Fruit fly (Drosophila melanogaster): ENCODE measurements around the gene CG10283.

CG10283 gene

dm6 chr2L:18493122-18493521, 8.8 kb upstream of the CG10283 start (continued):
- TF ChIP-seq net (GFP tag; optimal IDR thresholded peaks at IDR 0.05) (peak; percentile 2), dsx (GFP tag; optimal IDR thresholded peaks at IDR 0.05; ENCODE audit: poor library complexity, severe bottlenecking) (no peak), CG6163 (GFP tag; IDR thresholded peaks at IDR 0.05) (0 out of 3 replicates have a peak, but pooled peaks have one; percentile 23), Sox102F (GFP tag; optimal IDR thresholded peaks at IDR 0.05) (no peak), Hr39 (GFP tag; optimal IDR thresholded peaks at IDR 0.05) (no peak), CG6808 (GFP tag; optimal IDR thresholded peaks at IDR 0.05) (no peak), Ets96B (tag; optimal IDR thresholded peaks at IDR 0.05) (no peak), esn (GFP tag; optimal IDR thresholded peaks at IDR 0.05) (no peak), Ets21C (GFP tag; optimal IDR thresholded peaks at IDR 0.05) (no peak), vri (GFP tag; optimal IDR thresholded peaks at IDR 0.05) (no peak), CG8319 (GFP tag; optimal IDR thresholded peaks at IDR 0.05) (no peak), Gug (GFP tag; IDR thresholded peaks at IDR 0.05) (no peak), CG32006 (GFP tag; optimal IDR thresholded peaks at IDR 0.05) (peak; percentile 75), CG8632 (GFP tag; optimal IDR thresholded peaks at IDR 0.05) (no peak), CG9139 (GFP tag; optimal IDR thresholded peaks at IDR 0.05) (no peak), ss (GFP tag; optimal IDR thresholded peaks at IDR 0.05) (peak; percentile 12 to 48), Eip75B (GFP tag; optimal IDR thresholded peaks at IDR 0.05) (no peak), CG1621 (tag; optimal IDR thresholded peaks at IDR 0.05) (no peak), CG6792 (GFP tag; optimal IDR thresholded peaks at IDR 0.05) (no peak), achi (GFP tag; optimal IDR thresholded peaks at IDR 0.05) (peak; percentile 58), CG34406 (GFP tag; optimal IDR thresholded peaks at IDR 0.05) (peak; percentile 19), Hr38 (GFP tag; optimal IDR thresholded peaks at IDR 0.05) (no peak), salr (GFP tag; optimal IDR thresholded peaks at IDR 0.05) (peak in 1 of 2 experiments; percentile 5), cyc (GFP tag; optimal IDR thresholded peaks at IDR 0.05) (no peak), Hr4 (GFP tag; optimal IDR thresholded peaks at IDR 0.05) (peak; percentile 55), CG3032 (tag; optimal IDR thresholded peaks at IDR 0.05) (peak; percentile 15), fd85E (GFP tag; optimal IDR thresholded peaks at IDR 0.05) (no peak), OdsH (GFP tag; optimal IDR thresholded peaks at IDR 0.05) (no peak), Eip78C (GFP tag) (peak; percentile 88), CG6854 (GFP tag; optimal IDR thresholded peaks at IDR 0.05) (no peak), CG10669 (GFP tag; optimal IDR thresholded peaks at IDR 0.05) (no peak), eg (GFP tag; IDR thresholded peaks at IDR 0.05) (peak; percentile 54; the same call in 2 of the 3 replicates), CG16779 (tag; optimal IDR thresholded peaks at IDR 0.05) (no peak)

dm6 chr2L:18486828-18487227, 2.5 kb upstream of the CG10283 start:
- no peak for TF ChIP-seq CG6276 (GFP tag; optimal IDR thresholded peaks at IDR 0.05)
- TF ChIP-seq CG11902 (GFP tag; optimal IDR thresholded peaks at IDR 0.05), result no peak
- TF ChIP-seq eg (GFP tag; IDR thresholded peaks at IDR 0.05), result no peak
- no peak for TF ChIP-seq CG32006 (GFP tag; optimal IDR thresholded peaks at IDR 0.05)
- TF ChIP-seq CG6808 (GFP tag; optimal IDR thresholded peaks at IDR 0.05), result no peak
- TF ChIP-seq Eip75B (GFP tag; optimal IDR thresholded peaks at IDR 0.05), result no peak
- no peak for TF ChIP-seq CG11294 (GFP tag; IDR thresholded peaks at IDR 0.05)
- TF ChIP-seq vri (GFP tag; optimal IDR thresholded peaks at IDR 0.05), result no peak

- no peak for TF ChIP-seq CG3919 (GFP tag; optimal IDR thresholded peaks at IDR 0.05)
- no peak for TF ChIP-seq CG7368 (GFP tag; optimal IDR thresholded peaks at IDR 0.05)
- TF ChIP-seq CG11294 (GFP tag; IDR thresholded peaks at IDR 0.05), result no peak
- TF ChIP-seq CG1621 (tag; optimal IDR thresholded peaks at IDR 0.05), result peak; percentile 0
- TF ChIP-seq Hr39 (GFP tag; optimal IDR thresholded peaks at IDR 0.05), result no peak
- no peak for TF ChIP-seq Lpt (GFP tag; optimal IDR thresholded peaks at IDR 0.05)
- TF ChIP-seq cyc (GFP tag; optimal IDR thresholded peaks at IDR 0.05), result no peak
- TF ChIP-seq dsx (GFP tag; optimal IDR thresholded peaks at IDR 0.05; ENCODE audit: poor library complexity, severe bottlenecking), result no peak
- no peak for TF ChIP-seq CG10631 (GFP tag; optimal IDR thresholded peaks at IDR 0.05)
- no peak for TF ChIP-seq Hr38 (GFP tag; optimal IDR thresholded peaks at IDR 0.05)
- TF ChIP-seq lz (GFP tag; optimal IDR thresholded peaks at IDR 0.05), result no peak
- no peak for TF ChIP-seq svp (GFP tag)
- no peak for TF ChIP-seq CG3032 (tag; optimal IDR thresholded peaks at IDR 0.05)
- no peak for TF ChIP-seq Eip75B (GFP tag; optimal IDR thresholded peaks at IDR 0.05)
- no peak for TF ChIP-seq CG4318 (GFP tag; optimal IDR thresholded peaks at IDR 0.05)
- peak; percentile 17 for TF ChIP-seq Eip93F (GFP tag; optimal IDR thresholded peaks at IDR 0.05)
- TF ChIP-seq CG8119 (GFP tag; IDR thresholded peaks at IDR 0.05), result no peak; the same call in 2 of the 3 replicates
- TF ChIP-seq Sox15 (GFP tag; optimal IDR thresholded peaks at IDR 0.05), result no peak
- no peak for TF ChIP-seq CG6854 (GFP tag; optimal IDR thresholded peaks at IDR 0.05)
- 0 out of 3 replicates have a peak, but pooled peaks have one; percentile 33 for TF ChIP-seq CG6163 (GFP tag; IDR thresholded peaks at IDR 0.05)
- no peak for TF ChIP-seq CG6276 (GFP tag; optimal IDR thresholded peaks at IDR 0.05)
- TF ChIP-seq CG6792 (GFP tag; optimal IDR thresholded peaks at IDR 0.05), result no peak
- TF ChIP-seq fd85E (GFP tag; optimal IDR thresholded peaks at IDR 0.05), result no peak
- TF ChIP-seq Blimp-1 (GFP tag; optimal IDR thresholded peaks at IDR 0.05), result no peak
- peak; percentile 84 for TF ChIP-seq fkh (GFP tag; optimal IDR thresholded peaks at IDR 0.05)
Observed at dm6 chr2L:18485211-18485610, 898 bp upstream of the CG10283 start, which contains the start of gene grnd. grnd (plus strand) TSS chr2L:18485417.
